Fruit fly (Drosophila melanogaster): Measurements from ENCODE around the gene CG42342.

DNA sequence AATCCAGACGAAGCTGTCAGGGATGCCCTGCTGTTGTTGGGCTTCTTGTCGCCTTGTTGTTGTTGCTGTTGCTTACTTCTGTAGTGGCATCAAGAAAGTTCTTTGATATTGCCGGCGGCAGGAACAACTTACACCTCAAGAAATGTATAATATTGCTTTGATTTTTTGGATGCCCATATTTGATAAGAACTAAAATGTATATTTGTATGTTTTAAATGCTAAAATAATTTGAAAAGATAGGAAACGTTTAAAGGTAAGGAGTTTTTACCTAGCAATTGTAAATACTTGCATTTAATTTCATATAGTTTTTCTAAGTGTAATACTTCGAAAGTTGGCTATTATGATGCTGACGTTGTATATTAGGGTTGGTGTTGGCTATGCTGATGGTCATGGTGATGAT is 7.6 kb downstream of the CG42342 start:
- no peak for TF ChIP-seq CG17806 (tag; optimal IDR thresholded peaks at IDR 0.05)
- no peak for TF ChIP-seq CG8301 (tag; optimal IDR thresholded peaks at IDR 0.05)
- no peak for TF ChIP-seq CG32121 (GFP tag; IDR thresholded peaks at IDR 0.05)
- no peak for TF ChIP-seq EcR (GFP tag; optimal IDR thresholded peaks at IDR 0.05)
- TF ChIP-seq fd96Ca (GFP tag; IDR thresholded peaks at IDR 0.05): no peak
- no peak for TF ChIP-seq CG4496 (GFP tag; IDR thresholded peaks at IDR 0.05)
- TF ChIP-seq CG8159 (tag; optimal IDR thresholded peaks at IDR 0.05): no peak
- TF ChIP-seq gl (tag; optimal IDR thresholded peaks at IDR 0.05): no peak
- no peak for TF ChIP-seq Snoo (tag; optimal IDR thresholded peaks at IDR 0.05)

All from whole organism, pupa.